Worm (Caenorhabditis elegans) whole organism, L3 larva: ENCODE measurements around the gene srz-69.

Experiments
- egl-27 ChIP-seq: sonication (generic microtip); optimal IDR thresholded peaks from 4 replicates; lab custom pipeline; 2017; ENCODE audit warnings: missing biosample characterization, missing genetic modification reagents, missing genetic modification characterization
- fos-1 ChIP-seq: fragments of 150-350 bp; optimal IDR thresholded peaks from 2 replicates; lab custom pipeline; 2014; ENCODE audit warnings: missing biosample characterization, missing genetic modification characterization
- sea-2 ChIP-seq: fragments of 150-350 bp; sonication (generic microtip); optimal IDR thresholded peaks from 4 replicates; lab custom pipeline; 2014; ENCODE audit warnings: missing biosample characterization, missing genetic modification reagents, missing genetic modification characterization

DNA sequence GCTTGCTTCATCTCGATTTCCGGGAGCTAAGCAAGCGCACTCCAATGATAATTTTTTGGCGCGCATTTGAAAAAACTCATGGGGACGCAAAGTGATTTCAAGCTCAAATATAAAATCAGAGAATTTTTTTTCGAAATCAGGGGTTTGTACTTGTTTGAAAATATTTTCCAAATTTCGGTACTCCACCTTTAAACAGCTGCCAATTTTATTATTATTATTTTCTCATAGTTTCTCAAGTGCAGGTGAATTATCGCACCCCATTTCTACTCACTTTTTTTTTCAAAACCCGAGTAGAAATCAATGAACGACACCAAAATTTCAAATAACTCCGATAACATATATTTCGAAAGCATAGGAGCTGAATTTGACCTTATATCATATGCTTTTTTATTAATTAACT is 27.1 kb upstream of the srz-69 start, which contains the start of gene srz-83:
- no peak for TF ChIP-seq fos-1 (tag; lab: Kevin White, UChicago)
- no peak for TF ChIP-seq sea-2 (GFP tag; lab: Kevin White, UChicago)
- TF ChIP-seq egl-27 (tag; lab: Kevin White, UChicago), result no peak
